Worm (Caenorhabditis elegans): ENCODE measurements around the gene alh-7.

Gene alh-7

DNA sequence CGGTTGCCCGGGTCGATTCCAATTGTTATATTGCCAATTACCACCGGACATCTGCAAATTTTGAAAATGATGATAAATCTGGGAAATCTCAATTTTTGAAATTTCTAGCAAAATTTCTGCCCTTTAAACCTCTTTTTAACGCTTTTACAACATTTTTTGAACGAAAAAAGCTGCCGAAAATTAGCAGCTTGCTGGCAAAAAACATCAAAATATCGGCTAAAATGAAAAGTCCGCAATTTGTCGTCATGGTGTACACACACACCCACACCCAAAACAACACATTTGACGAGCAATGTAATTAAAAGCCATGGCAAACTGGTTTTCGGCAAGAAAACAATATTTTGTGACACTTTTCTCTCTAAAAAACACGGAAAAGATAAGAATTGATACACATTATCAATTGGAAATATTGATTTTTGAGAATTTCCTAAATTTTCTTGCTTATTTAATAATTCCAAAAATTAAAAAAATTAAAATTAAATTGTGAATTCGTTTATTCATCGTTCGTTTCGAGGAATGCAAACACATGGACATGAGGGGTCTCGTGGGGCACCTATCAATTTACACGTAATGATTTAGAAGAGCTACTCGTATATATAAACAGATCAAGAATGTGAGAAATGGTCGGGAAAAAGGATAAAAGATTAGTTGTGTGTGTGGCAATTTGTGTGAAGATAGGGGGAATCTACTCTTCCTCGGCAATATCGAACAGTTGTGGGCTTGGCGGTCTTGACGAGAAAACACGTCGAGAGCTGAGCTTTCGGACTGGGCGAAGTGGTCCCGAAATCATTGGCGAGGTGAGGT lies 30.8 kb downstream of the alh-7 start, which contains the start of gene pqn-27 (continued):
- peak; percentile 13 for TF ChIP-seq nhr-25 (tag; optimal IDR thresholded peaks at IDR 0.05; ENCODE audit: borderline replicate concordance, insufficient read depth)
- TF ChIP-seq snpc-1.2 (GFP tag; IDR thresholded peaks at IDR 0.05): 0 out of 2 replicates have a peak, but pooled peaks have one; percentile 56
- peak; percentile 92 for TF ChIP-seq mep-1 (tag; optimal IDR thresholded peaks at IDR 0.05)
- TF ChIP-seq Y75B8A.6 (GFP tag; IDR thresholded peaks at IDR 0.05): peak; percentile 34; the same call in 1 of the 2 replicates
- TF ChIP-seq ceh-62 (tag; optimal IDR thresholded peaks at IDR 0.05): no peak
- TF ChIP-seq F49E8.2 (tag; optimal IDR thresholded peaks at IDR 0.05; ENCODE audit: borderline replicate concordance): no peak
- peak; percentile 82 for TF ChIP-seq lin-1 (GFP tag; IDR thresholded peaks at IDR 0.05)
- no peak for TF ChIP-seq lim-7 (GFP tag; IDR thresholded peaks at IDR 0.05)
- TF ChIP-seq duxl-1 (tag; optimal IDR thresholded peaks at IDR 0.05; ENCODE audit: poor library complexity): no peak
- peak; percentile 70 for TF ChIP-seq mes-2 (tag; optimal IDR thresholded peaks at IDR 0.05; ENCODE audit: poor library complexity, severe bottlenecking)
- peak; percentile 62 for TF ChIP-seq zip-2 (tag; optimal IDR thresholded peaks at IDR 0.05)
- TF ChIP-seq unc-39 (tag; optimal IDR thresholded peaks at IDR 0.05): no peak
- TF ChIP-seq lsy-2 (tag; optimal IDR thresholded peaks at IDR 0.05): peak in 1 of 2 experiments; percentile 88
- TF ChIP-seq aha-1 (tag): peak; percentile 91
- peak; percentile 15 for TF ChIP-seq spr-3 (GFP tag; optimal IDR thresholded peaks at IDR 0.05)
- 0 out of 2 replicates have a peak, but pooled peaks have one; percentile 20 for TF ChIP-seq vab-7 (GFP tag; IDR thresholded peaks at IDR 0.05)
- peak; percentile 29 to 73 for TF ChIP-seq hif-1 (tag; optimal IDR thresholded peaks at IDR 0.05)
- TF ChIP-seq Y48G9A.11 (GFP tag; IDR thresholded peaks at IDR 0.05): no peak
- TF ChIP-seq nhr-111 (GFP tag; optimal IDR thresholded peaks at IDR 0.05): peak; percentile 53
- peak; percentile 66 for TF ChIP-seq hlh-30 (tag; optimal IDR thresholded peaks at IDR 0.05; ENCODE audit: insufficient read depth)
- no peak for TF ChIP-seq egl-43 (GFP tag; IDR thresholded peaks at IDR 0.05)
- no peak for TF ChIP-seq ceh-44 (GFP tag; IDR thresholded peaks at IDR 0.05)
- no peak for TF ChIP-seq ztf-11 (tag; optimal IDR thresholded peaks at IDR 0.05)
- no peak for TF ChIP-seq daf-12 (tag; optimal IDR thresholded peaks at IDR 0.05)
- TF ChIP-seq dmd-8 (GFP tag; IDR thresholded peaks at IDR 0.05): no peak; the same call in 1 of the 2 replicates
- TF ChIP-seq jun-1 (tag; optimal IDR thresholded peaks at IDR 0.05): peak; percentile 1
- TF ChIP-seq nhr-6 (tag; optimal IDR thresholded peaks at IDR 0.05): peak; percentile 73
- no peak for TF ChIP-seq ces-1 (GFP tag; optimal IDR thresholded peaks at IDR 0.05)
- TF ChIP-seq nhr-10 (tag; optimal IDR thresholded peaks at IDR 0.05): no peak
- no peak for TF ChIP-seq unc-130 (GFP tag; optimal IDR thresholded peaks at IDR 0.05)
- TF ChIP-seq F26F4.8 (GFP tag; conservative IDR thresholded peaks at IDR 0.05): no peak
- peak; percentile 87 for TF ChIP-seq hlh-11 (tag; optimal IDR thresholded peaks at IDR 0.05)
- TF ChIP-seq dpl-1 (GFP tag; optimal IDR thresholded peaks at IDR 0.05): peak; percentile 49
- TF ChIP-seq sdz-12 (GFP tag; optimal IDR thresholded peaks at IDR 0.05): peak; percentile 2
- peak; percentile 68 for TF ChIP-seq saeg-2 (GFP tag; IDR thresholded peaks at IDR 0.05)
- TF ChIP-seq D1046.2 (GFP tag; IDR thresholded peaks at IDR 0.05): no peak
- TF ChIP-seq zag-1 (tag; optimal IDR thresholded peaks at IDR 0.05): no peak
- TF ChIP-seq dmd-6 (GFP tag; IDR thresholded peaks at IDR 0.05): peak; percentile 77
- TF ChIP-seq zfp-3 (GFP tag; conservative IDR thresholded peaks at IDR 0.05): peak; percentile 87
- no peak for TF ChIP-seq fkh-10 (GFP tag; optimal IDR thresholded peaks at IDR 0.05)
- no peak for TF ChIP-seq T20F7.1 (GFP tag; optimal IDR thresholded peaks at IDR 0.05)
- TF ChIP-seq spr-1 (tag; optimal IDR thresholded peaks at IDR 0.05): peak; percentile 51
- peak; percentile 79; the same call in 1 of the 2 replicates for TF ChIP-seq php-3 (GFP tag; IDR thresholded peaks at IDR 0.05)
- peak; percentile 74 for TF ChIP-seq lin-38 (GFP tag; IDR thresholded peaks at IDR 0.05)
- no peak for TF ChIP-seq madf-9 (GFP tag; conservative IDR thresholded peaks at IDR 0.05)
- TF ChIP-seq dve-1 (tag; optimal IDR thresholded peaks at IDR 0.05; ENCODE audit: insufficient read depth): peak; percentile 81
- TF ChIP-seq dmd-9 (GFP tag; IDR thresholded peaks at IDR 0.05): no peak
- TF ChIP-seq nhr-42 (GFP tag; IDR thresholded peaks at IDR 0.05): peak; percentile 70

Measured in whole organism, L4 larva.